Worm (Caenorhabditis elegans): Measurements from ENCODE around the gene nhr-228.

nhr-228 gene

DNA sequence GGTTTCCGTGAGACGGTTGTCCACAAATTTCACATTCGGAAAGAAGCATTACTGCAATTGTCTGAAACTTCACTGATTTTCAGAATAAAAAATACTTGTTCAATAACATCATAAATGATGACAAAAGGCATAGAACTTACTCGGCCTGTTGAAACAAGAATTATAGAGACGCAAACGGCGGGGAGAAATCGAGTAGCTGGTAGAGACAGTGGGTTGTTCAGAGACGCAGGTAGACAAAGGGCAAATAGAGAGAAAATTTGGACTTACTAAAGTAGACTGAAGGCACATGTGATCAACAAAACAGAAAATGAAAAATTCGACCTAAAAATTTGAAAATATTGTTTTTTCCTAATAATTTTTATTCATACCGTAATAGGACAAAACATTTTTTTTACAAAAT, 21.8 kb upstream of the nhr-228 start, which contains the start of gene nhr-182:
Gene nhr-182, minus strand, starts transcription at position 178 of the 400 bp plus-strand sequence.
- TF ChIP-seq elt-2 (tag; optimal IDR thresholded peaks at IDR 0.05) = no peak
- TF ChIP-seq fkh-10 (GFP tag; optimal IDR thresholded peaks at IDR 0.05) = no peak
- TF ChIP-seq rnt-1 (tag; optimal IDR thresholded peaks at IDR 0.05) = no peak
- no peak for TF ChIP-seq pha-2 (tag; optimal IDR thresholded peaks at IDR 0.05)

- TF ChIP-seq ceh-45 (GFP tag; IDR thresholded peaks at IDR 0.05) (no peak), ceh-2 (tag; optimal IDR thresholded peaks at IDR 0.05) (no peak), che-1 (tag; optimal IDR thresholded peaks at IDR 0.05) (no peak), pax-1 (tag; optimal IDR thresholded peaks at IDR 0.05) (no peak), dve-1 (tag; optimal IDR thresholded peaks at IDR 0.05) (no peak), gmeb-2 (tag; optimal IDR thresholded peaks at IDR 0.05) (no peak), pros-1 (tag; optimal IDR thresholded peaks at IDR 0.05) (no peak), unc-42 (tag; optimal IDR thresholded peaks at IDR 0.05) (no peak), unc-3 (GFP tag; conservative IDR thresholded peaks at IDR 0.05) (no peak), unc-3 (tag; optimal IDR thresholded peaks at IDR 0.05) (no peak), zip-5 (tag; optimal IDR thresholded peaks at IDR 0.05) (no peak), sox-4 (tag; optimal IDR thresholded peaks at IDR 0.05) (no peak), ztf-16 (tag; optimal IDR thresholded peaks at IDR 0.05) (no peak)
Measured at ce11 chrV:2260660-2261059, 20.9 kb upstream of the nhr-228 start, which contains the start of gene F41B5.12. Gene F41B5.12 (plus strand): TSS chrV:2260960.

- TF ChIP-seq pat-9 (tag; optimal IDR thresholded peaks at IDR 0.05) (no peak), pax-1 (tag; optimal IDR thresholded peaks at IDR 0.05) (peak; percentile 69)
Measured at ce11 chrV:2264455-2264854, 17.1 kb upstream of the nhr-228 start, which contains the start of gene nhr-183. Gene nhr-183 (minus strand): TSS chrV:2264634.

DNA sequence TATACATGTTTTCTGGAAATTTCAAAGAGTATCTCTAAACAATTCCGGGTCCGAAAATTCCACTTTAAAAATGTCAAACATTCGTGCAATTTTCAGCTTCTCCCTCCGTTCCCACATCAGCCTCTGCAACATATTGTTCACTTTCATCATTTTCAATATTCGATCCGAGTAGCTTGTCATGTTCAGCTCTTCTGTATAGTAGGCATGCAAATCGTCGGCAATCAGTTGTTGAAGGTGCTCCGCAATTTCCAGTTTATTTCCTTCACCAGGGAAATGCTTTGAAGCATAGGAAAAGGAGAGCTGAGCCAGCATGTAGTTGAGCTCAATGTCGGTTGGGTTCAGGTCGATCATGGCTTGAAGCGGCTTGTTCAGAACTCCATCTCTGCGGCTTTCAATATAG, 16.6 kb upstream of the nhr-228 start:
- TF ChIP-seq lin-11 (tag; optimal IDR thresholded peaks at IDR 0.05) (no peak), lim-6 (tag; optimal IDR thresholded peaks at IDR 0.05) (no peak), pqm-1 (tag; optimal IDR thresholded peaks at IDR 0.05) (no peak), odd-2 (tag; optimal IDR thresholded peaks at IDR 0.05) (no peak), nhr-11 (tag; optimal IDR thresholded peaks at IDR 0.05) (no peak), ceh-22 (tag; optimal IDR thresholded peaks at IDR 0.05) (no peak), ceh-18 (tag; optimal IDR thresholded peaks at IDR 0.05) (no peak), pha-2 (tag; optimal IDR thresholded peaks at IDR 0.05) (no peak), K09A11.1 (tag; optimal IDR thresholded peaks at IDR 0.05; ENCODE audit: insufficient read depth) (no peak), unc-3 (GFP tag; conservative IDR thresholded peaks at IDR 0.05) (no peak), unc-3 (tag; optimal IDR thresholded peaks at IDR 0.05) (no peak), C38D4.7 (GFP tag; optimal IDR thresholded peaks at IDR 0.05) (no peak), syd-9 (tag; optimal IDR thresholded peaks at IDR 0.05) (no peak), che-1 (tag; optimal IDR thresholded peaks at IDR 0.05) (no peak), ceh-6 (GFP tag; optimal IDR thresholded peaks at IDR 0.05) (no peak), ceh-9 (tag; optimal IDR thresholded peaks at IDR 0.05) (no peak), K02D7.2 (tag; optimal IDR thresholded peaks at IDR 0.05) (no peak)

DNA sequence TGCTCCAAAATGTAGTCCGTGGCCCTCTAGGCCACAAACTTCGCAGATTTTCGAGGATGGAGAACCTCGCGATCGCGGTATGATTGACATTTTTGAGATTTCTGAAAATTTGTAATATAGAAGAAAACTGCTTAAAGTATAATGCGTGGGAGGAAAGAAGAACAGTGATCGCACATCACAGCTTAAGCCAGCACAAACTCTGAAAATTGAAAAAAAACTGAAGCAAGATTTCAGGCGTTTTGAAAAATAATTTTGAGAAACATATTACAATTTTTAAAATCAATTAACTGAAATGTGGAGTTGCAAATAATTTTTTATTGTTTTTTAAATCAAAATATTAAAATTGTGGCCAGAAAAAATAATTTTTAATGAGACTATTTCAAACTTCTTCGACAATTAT, 14.6 kb upstream of the nhr-228 start, which contains the start of gene nhr-275:
Gene nhr-275, minus strand, starts transcription at position 101 of the 400 bp plus-strand sequence.
- TF ChIP-seq fax-1 (tag; optimal IDR thresholded peaks at IDR 0.05) (no peak), dve-1 (tag; optimal IDR thresholded peaks at IDR 0.05) (no peak)

ce11 chrV:2271750-2272149, 9.8 kb upstream of the nhr-228 start, which contains the start of gene Y5H2A.1:
Gene Y5H2A.1 (minus strand): TSS chrV:2271850.
- no peak for TF ChIP-seq rnt-1 (tag; optimal IDR thresholded peaks at IDR 0.05)
- no peak for TF ChIP-seq C38D4.7 (GFP tag; optimal IDR thresholded peaks at IDR 0.05)
- TF ChIP-seq ahr-1 (tag; optimal IDR thresholded peaks at IDR 0.05) = no peak
- TF ChIP-seq dmd-4 (tag; optimal IDR thresholded peaks at IDR 0.05; ENCODE audit: borderline replicate concordance) = no peak
- TF ChIP-seq ceh-45 (GFP tag; IDR thresholded peaks at IDR 0.05) = no peak
- TF ChIP-seq eyg-1 (tag; optimal IDR thresholded peaks at IDR 0.05) = no peak
- TF ChIP-seq ceh-2 (tag; optimal IDR thresholded peaks at IDR 0.05) = no peak
- TF ChIP-seq hlh-15 (tag; optimal IDR thresholded peaks at IDR 0.05) = no peak
- TF ChIP-seq pat-9 (tag; optimal IDR thresholded peaks at IDR 0.05) = no peak
- TF ChIP-seq tbx-2 (tag; optimal IDR thresholded peaks at IDR 0.05) = no peak
- no peak for TF ChIP-seq ceh-18 (tag; optimal IDR thresholded peaks at IDR 0.05)
- no peak for TF ChIP-seq elt-4 (tag; optimal IDR thresholded peaks at IDR 0.05)
